Worm (Caenorhabditis elegans): Measurements from ENCODE around the gene ZK353.3.

ZK353.3 gene

ce11 chrIII:8392307-8392706 is 3.5 kb upstream of the ZK353.3 start:
- no peak for TF ChIP-seq snpc-4 (tag; optimal IDR thresholded peaks at IDR 0.05)
- TF ChIP-seq elt-1 (tag; optimal IDR thresholded peaks at IDR 0.05; ENCODE audit: borderline replicate concordance, insufficient read depth), result no peak
- no peak for TF ChIP-seq drap-1 (GFP tag; optimal IDR thresholded peaks at IDR 0.05)
- TF ChIP-seq bed-3 (GFP tag; optimal IDR thresholded peaks at IDR 0.05), result no peak
- no peak for TF ChIP-seq mls-2 (tag; optimal IDR thresholded peaks at IDR 0.05)
- TF ChIP-seq zip-8 (tag; optimal IDR thresholded peaks at IDR 0.05), result no peak
- TF ChIP-seq elt-3 (tag; optimal IDR thresholded peaks at IDR 0.05), result no peak
- TF ChIP-seq cnd-1 (tag; optimal IDR thresholded peaks at IDR 0.05), result no peak
- no peak for TF ChIP-seq lin-13 (tag; optimal IDR thresholded peaks at IDR 0.05)
- TF ChIP-seq nhr-28 (tag; optimal IDR thresholded peaks at IDR 0.05), result no peak
- TF ChIP-seq ces-1 (GFP tag; optimal IDR thresholded peaks at IDR 0.05), result no peak
- TF ChIP-seq ztf-11 (tag; optimal IDR thresholded peaks at IDR 0.05), result no peak
- no peak for TF ChIP-seq nhr-76 (tag; optimal IDR thresholded peaks at IDR 0.05)
- no peak for TF ChIP-seq unc-120 (tag; optimal IDR thresholded peaks at IDR 0.05; ENCODE audit: poor library complexity, severe bottlenecking)
- TF ChIP-seq blmp-1 (tag; optimal IDR thresholded peaks at IDR 0.05), result no peak
- TF ChIP-seq hlh-1 (tag; optimal IDR thresholded peaks at IDR 0.05), result no peak

ce11 chrIII:8394374-8395302 is 1.1 kb upstream of the ZK353.3 start, which contains the start of gene ZK353.10:
Gene ZK353.10 (minus strand): TSS chrIII:8394424.
- TF ChIP-seq cnd-1 (tag; optimal IDR thresholded peaks at IDR 0.05), result no peak
- no peak for TF ChIP-seq unc-120 (tag; optimal IDR thresholded peaks at IDR 0.05; ENCODE audit: poor library complexity, severe bottlenecking)
- TF ChIP-seq nhr-12 (tag; optimal IDR thresholded peaks at IDR 0.05), result no peak
- TF ChIP-seq snpc-4 (tag; optimal IDR thresholded peaks at IDR 0.05), result no peak
- no peak for TF ChIP-seq blmp-1 (tag; optimal IDR thresholded peaks at IDR 0.05)
- TF ChIP-seq tbx-8 (GFP tag; optimal IDR thresholded peaks at IDR 0.05), result no peak
- TF ChIP-seq elt-1 (tag; optimal IDR thresholded peaks at IDR 0.05; ENCODE audit: borderline replicate concordance, insufficient read depth), result no peak
- TF ChIP-seq mls-2 (tag; optimal IDR thresholded peaks at IDR 0.05), result no peak
- no peak for TF ChIP-seq ceh-43 (GFP tag; optimal IDR thresholded peaks at IDR 0.05)
- no peak for TF ChIP-seq ceh-39 (tag; optimal IDR thresholded peaks at IDR 0.05)
- no peak for TF ChIP-seq bed-3 (GFP tag; optimal IDR thresholded peaks at IDR 0.05)

- TF ChIP-seq ham-2 (GFP tag; optimal IDR thresholded peaks at IDR 0.05) (no peak), ces-1 (GFP tag; optimal IDR thresholded peaks at IDR 0.05) (no peak), M03D4.4 (tag; optimal IDR thresholded peaks at IDR 0.05) (no peak), pha-4 (tag; optimal IDR thresholded peaks at IDR 0.05) (no peak), lin-13 (tag; optimal IDR thresholded peaks at IDR 0.05) (no peak), ceh-39 (tag; optimal IDR thresholded peaks at IDR 0.05) (no peak), sptf-1 (tag; optimal IDR thresholded peaks at IDR 0.05) (no peak), elt-1 (tag; optimal IDR thresholded peaks at IDR 0.05; ENCODE audit: borderline replicate concordance, insufficient read depth) (no peak), elt-3 (tag; optimal IDR thresholded peaks at IDR 0.05) (no peak), mls-2 (tag; optimal IDR thresholded peaks at IDR 0.05) (no peak), tbx-8 (GFP tag; optimal IDR thresholded peaks at IDR 0.05) (no peak), mab-5 (tag; optimal IDR thresholded peaks at IDR 0.05) (no peak), drap-1 (GFP tag; optimal IDR thresholded peaks at IDR 0.05) (no peak), nhr-28 (tag; optimal IDR thresholded peaks at IDR 0.05) (no peak), nhr-237 (tag; optimal IDR thresholded peaks at IDR 0.05) (no peak), cnd-1 (tag; optimal IDR thresholded peaks at IDR 0.05) (no peak)
Observed at ce11 chrIII:8398411-8398810, 2.6 kb downstream of the ZK353.3 start, which contains the start of gene ZK353.2. Gene ZK353.2 (plus strand): TSS chrIII:8398711.

ce11 chrIII:8400478-8400877 is 4.7 kb downstream of the ZK353.3 start:
- TF ChIP-seq lin-32 (GFP tag; optimal IDR thresholded peaks at IDR 0.05), result no peak
- TF ChIP-seq lsy-2 (tag; optimal IDR thresholded peaks at IDR 0.05), result no peak
- no peak for TF ChIP-seq bed-3 (GFP tag; optimal IDR thresholded peaks at IDR 0.05)
- no peak for TF ChIP-seq hlh-1 (tag; optimal IDR thresholded peaks at IDR 0.05)
- no peak for TF ChIP-seq ceh-43 (GFP tag; optimal IDR thresholded peaks at IDR 0.05)
- TF ChIP-seq snpc-4 (tag; optimal IDR thresholded peaks at IDR 0.05), result no peak
- TF ChIP-seq ztf-11 (tag; optimal IDR thresholded peaks at IDR 0.05), result no peak
- no peak for TF ChIP-seq unc-120 (tag; optimal IDR thresholded peaks at IDR 0.05; ENCODE audit: poor library complexity, severe bottlenecking)
- TF ChIP-seq nhr-28 (tag; optimal IDR thresholded peaks at IDR 0.05), result no peak
- TF ChIP-seq nhr-2 (tag; optimal IDR thresholded peaks at IDR 0.05), result no peak
- TF ChIP-seq tbx-8 (GFP tag; optimal IDR thresholded peaks at IDR 0.05), result no peak
- no peak for TF ChIP-seq ham-2 (GFP tag; optimal IDR thresholded peaks at IDR 0.05)
- no peak for TF ChIP-seq flh-1 (GFP tag; optimal IDR thresholded peaks at IDR 0.05)
- no peak for TF ChIP-seq pha-4 (tag; optimal IDR thresholded peaks at IDR 0.05)
- TF ChIP-seq drap-1 (GFP tag; optimal IDR thresholded peaks at IDR 0.05), result no peak
- no peak for TF ChIP-seq mep-1 (tag; optimal IDR thresholded peaks at IDR 0.05)

Data from whole organism, mixed stage, embryonic.